Fruit fly (Drosophila melanogaster): ENCODE measurements around the gene mkg-p.

DNA sequence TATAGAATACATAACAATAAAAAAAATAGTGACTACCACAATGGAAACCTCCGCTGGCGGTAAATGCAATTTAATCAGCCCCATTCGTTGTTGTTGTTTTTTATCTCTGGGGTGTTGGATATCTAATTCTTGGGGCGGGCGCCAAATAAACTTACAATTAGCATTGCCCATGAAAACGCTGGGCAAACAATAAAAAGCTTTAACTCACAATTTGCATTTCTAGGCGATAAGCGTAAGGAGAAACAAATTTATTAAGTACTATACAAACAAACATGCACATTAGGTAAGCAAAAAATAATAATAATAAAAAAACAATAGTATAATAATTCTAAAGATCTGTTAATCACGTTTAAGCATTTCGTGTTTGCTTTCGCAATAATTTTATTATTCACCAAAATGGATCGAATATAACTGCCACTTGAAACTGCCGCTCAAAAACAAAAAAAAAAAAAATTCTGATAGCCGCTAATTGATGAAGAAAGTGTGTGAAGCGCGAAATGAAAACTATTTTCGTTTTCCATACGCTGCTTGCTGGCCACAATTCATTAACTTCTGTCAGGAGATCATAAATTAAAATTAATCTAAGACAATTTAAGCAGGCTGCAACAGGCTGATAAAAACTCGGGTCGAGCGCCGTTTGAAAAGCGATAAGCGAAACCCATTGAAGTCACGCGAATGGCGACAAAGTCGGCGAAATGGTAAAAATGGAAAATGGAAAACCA, 42.9 kb upstream of the mkg-p start:
- TF ChIP-seq usp (GFP tag; optimal IDR thresholded peaks at IDR 0.05) (no peak), CG8478 (optimal IDR thresholded peaks at IDR 0.05) (no peak), psq (optimal IDR thresholded peaks at IDR 0.05) (no peak), EcR (GFP tag; optimal IDR thresholded peaks at IDR 0.05) (no peak)
